Fruit fly (Drosophila melanogaster) whole organism, wandering third instar larva: ENCODE data around the gene CG34148.
A peak's percentile ranks its signal among the peaks of the same experiment; 100 is the strongest.

Experiments used
- Abd-B ChIP-seq: fragments of >200 bp; optimal IDR thresholded peaks from 2 replicates; lab custom pipeline; 2017; ENCODE audit warnings: missing biosample characterization, missing genetic modification characterization
- CG9705 ChIP-seq: fragments of 200-800 bp; sonication (Bioruptor generic); optimal IDR thresholded peaks from 2 replicates; lab custom pipeline; 2018; ENCODE audit warnings: missing biosample characterization, mild to moderate bottlenecking, missing genetic modification characterization
- GATAd ChIP-seq: sonication (Bioruptor generic); optimal IDR thresholded peaks from 2 replicates; lab custom pipeline; 2016; ENCODE audit warnings: missing biosample characterization, missing genetic modification characterization
- Rel ChIP-seq, 2 experiments: fragments of 200-800 bp; sonication (Bioruptor generic) in 1 of 2; optimal IDR thresholded peaks; 2 replicates in 1 of 2; 3 replicates in 1 of 2; lab custom pipeline; 2016 to 2019; ENCODE audit warnings: mild to moderate bottlenecking in 2 of 2, missing biosample characterization in 2 of 2, missing genetic modification characterization in 2 of 2, moderate library complexity in 1 of 2
- Sp1 ChIP-seq: fragments of 200-800 bp; sonication (Bioruptor generic); optimal IDR thresholded peaks from 3 replicates; lab custom pipeline; 2019; ENCODE audit warnings: missing biosample characterization, mild to moderate bottlenecking, missing genetic modification characterization, moderate library complexity
- dl ChIP-seq, 2 experiments: fragments of 175-275, 200-275 bp in 1 of 2; fragments of 200-275 bp in 1 of 2; sonication (Bioruptor generic); optimal IDR thresholded peaks; lab custom pipeline; 2018; ENCODE audit warnings: mild to moderate bottlenecking in 2 of 2, missing biosample characterization in 2 of 2, missing genetic modification characterization in 2 of 2, moderate library complexity in 2 of 2; ENCODE audit not compliant: partially characterized antibody in 2 of 2, insufficient read depth in 1 of 2
- h ChIP-seq: fragments of 200-800 bp; sonication (Bioruptor generic); optimal IDR thresholded peaks from 3 replicates; lab custom pipeline; 2016; ENCODE audit warnings: missing biosample characterization, mild to moderate bottlenecking, missing genetic modification characterization
- jim ChIP-seq: fragments of 175-275, 200-325 bp; sonication (Bioruptor generic); optimal IDR thresholded peaks from 2 replicates; lab custom pipeline; 2016; ENCODE audit warnings: missing biosample characterization, mild to moderate bottlenecking, missing genetic modification characterization
- lola ChIP-seq: fragments of >200 bp; optimal IDR thresholded peaks from 2 replicates; lab custom pipeline; 2017; ENCODE audit warnings: missing biosample characterization, missing genetic modification characterization
- psq ChIP-seq: fragments of 200-800 bp; sonication (Bioruptor generic); optimal IDR thresholded peaks from 3 replicates; lab custom pipeline; 2017; ENCODE audit warnings: missing biosample characterization, mild to moderate bottlenecking, missing genetic modification characterization, moderate library complexity
- woc ChIP-seq: sonication (Bioruptor generic); optimal IDR thresholded peaks from 2 replicates; lab custom pipeline; 2016; ENCODE audit warnings: missing biosample characterization, mild to moderate bottlenecking, missing genetic modification characterization

dm6 chr3R:21838505-21838956, 40.0 kb downstream of the CG34148 start:
- no peak for TF ChIP-seq lola (GFP tag; lab: Kevin White, UChicago)
- peak; percentile 73 for TF ChIP-seq psq (GFP tag; lab: Kevin White, UChicago)
- peak; percentile 58 for TF ChIP-seq CG9705
- no peak for TF ChIP-seq jim (GFP tag; lab: Kevin White, UChicago)
- peak; percentile 89 for TF ChIP-seq Sp1 (GFP tag; lab: Kevin White, UChicago)
- TF ChIP-seq Rel (GFP tag; optimal IDR thresholded peaks at IDR 0.05; lab: Kevin White, UChicago): peak; percentile 26
- no peak for TF ChIP-seq Rel (tag; optimal IDR thresholded peaks at IDR 0.05; lab: Kevin White, UChicago)
- peak; percentile 84 for TF ChIP-seq woc (GFP tag; lab: Kevin White, UChicago)
- TF ChIP-seq dl (GFP tag; optimal IDR thresholded peaks at IDR 0.05; lab: Kevin White, UChicago; ENCODE audit: insufficient read depth in 1 of 2, partially characterized antibody in 2 of 2): no peak
- TF ChIP-seq Abd-B (GFP tag; lab: Kevin White, UChicago): no peak
- TF ChIP-seq GATAd (GFP tag; lab: Kevin White, UChicago): no peak
- TF ChIP-seq h (GFP tag; lab: Kevin White, UChicago): peak; percentile 85
